Fruit fly (Drosophila melanogaster): Measurements from ENCODE around the gene CG13607.

CG13607 gene

DNA sequence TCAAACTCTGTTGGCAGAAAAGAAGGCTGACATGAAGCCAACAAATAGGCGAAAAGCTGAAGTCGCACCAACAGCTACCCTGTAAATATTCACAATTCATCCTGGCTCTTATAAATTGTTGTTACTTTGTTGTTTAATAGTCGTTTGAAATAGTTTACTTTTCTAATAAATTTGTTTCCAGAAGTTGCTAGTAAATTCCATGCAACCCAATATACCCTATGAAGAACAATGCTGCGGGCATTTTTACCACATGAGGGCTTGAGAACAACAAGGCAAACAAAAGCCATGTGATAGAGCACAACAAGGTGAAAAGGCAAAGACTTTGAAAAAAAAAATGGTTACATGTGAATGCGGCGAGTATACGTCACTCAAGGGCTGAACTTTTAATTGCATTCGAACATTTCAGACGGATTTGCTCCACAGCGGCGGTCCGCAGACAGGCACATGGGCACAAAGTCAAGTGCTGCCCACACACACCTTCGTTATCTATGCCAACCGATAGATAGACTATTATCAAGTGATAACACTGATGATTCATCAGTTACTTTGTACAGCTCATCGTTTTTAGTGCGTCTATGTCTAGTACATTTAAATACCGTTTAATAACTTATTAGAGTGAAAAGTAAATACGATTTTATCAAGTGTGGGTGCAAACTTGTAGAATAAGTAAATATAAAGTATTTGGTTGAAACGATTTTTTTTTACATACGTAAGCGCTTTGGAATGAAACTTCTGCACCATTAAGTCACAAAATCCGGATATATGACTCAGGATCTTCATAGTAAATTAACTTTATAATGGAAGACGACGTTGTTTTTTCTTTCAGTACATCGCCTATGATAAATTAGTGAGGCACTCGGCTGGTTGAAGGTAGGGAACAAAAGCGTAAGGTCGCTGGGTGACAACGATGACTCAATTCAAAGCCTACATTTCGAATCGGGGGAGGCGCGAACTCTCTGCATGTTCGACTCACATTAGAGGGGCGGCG lies 16.8 kb downstream of the CG13607 start (continued):
- peak; percentile 94 for TF ChIP-seq row (GFP tag; IDR thresholded peaks at IDR 0.05)
- TF ChIP-seq CG11247 (GFP tag; IDR thresholded peaks at IDR 0.05), result peak; percentile 69
- peak; percentile 73 for TF ChIP-seq CG4730 (GFP tag; IDR thresholded peaks at IDR 0.05)
- TF ChIP-seq CG11398 (GFP tag; optimal IDR thresholded peaks at IDR 0.05), result peak; percentile 71
- no peak for TF ChIP-seq Trl (optimal IDR thresholded peaks at IDR 0.05)
- peak; percentile 65 for TF ChIP-seq Trl (GFP tag; optimal IDR thresholded peaks at IDR 0.05)
- peak; percentile 71 for TF ChIP-seq bcd (GFP tag; optimal IDR thresholded peaks at IDR 0.05)
- no peak for TF ChIP-seq Dfd (GFP tag; optimal IDR thresholded peaks at IDR 0.05)
- peak; percentile 41 for TF ChIP-seq BtbVII (GFP tag; optimal IDR thresholded peaks at IDR 0.05)
- TF ChIP-seq CG17328 (GFP tag; IDR thresholded peaks at IDR 0.05), result peak; percentile 74
- TF ChIP-seq H2.0 (GFP tag; IDR thresholded peaks at IDR 0.05), result peak; percentile 87
- peak; percentile 72 for TF ChIP-seq pnt (GFP tag; optimal IDR thresholded peaks at IDR 0.05)
- peak; percentile 79 for TF ChIP-seq PHDP (tag; optimal IDR thresholded peaks at IDR 0.05)
- TF ChIP-seq CG17829 (tag; optimal IDR thresholded peaks at IDR 0.05), result peak; percentile 73
- peak; percentile 87 for TF ChIP-seq lmd (GFP tag; IDR thresholded peaks at IDR 0.05)
- TF ChIP-seq CG15479 (GFP tag; optimal IDR thresholded peaks at IDR 0.05), result no peak
- TF ChIP-seq Ravus (GFP tag; IDR thresholded peaks at IDR 0.05), result peak; percentile 54; the same call in 1 of the 2 replicates
- no peak for TF ChIP-seq CG10543 (GFP tag; optimal IDR thresholded peaks at IDR 0.05)
- peak; percentile 58 for TF ChIP-seq lbe (GFP tag; optimal IDR thresholded peaks at IDR 0.05)
- TF ChIP-seq sim (GFP tag; IDR thresholded peaks at IDR 0.05), result 0 out of 2 replicates have a peak, but pooled peaks have one; percentile 54
- TF ChIP-seq CG11085 (GFP tag; IDR thresholded peaks at IDR 0.05), result peak; percentile 86
- peak; percentile 82 for TF ChIP-seq CG11695 (GFP tag; IDR thresholded peaks at IDR 0.05)
- peak; percentile 72 for TF ChIP-seq CG18619 (GFP tag; optimal IDR thresholded peaks at IDR 0.05)
- no peak for TF ChIP-seq CG1832 (GFP tag; optimal IDR thresholded peaks at IDR 0.05)
- no peak for TF ChIP-seq danr (GFP tag; IDR thresholded peaks at IDR 0.05)
- TF ChIP-seq Fer1 (GFP tag; optimal IDR thresholded peaks at IDR 0.05), result peak; percentile 69
- TF ChIP-seq pita (GFP tag; optimal IDR thresholded peaks at IDR 0.05), result no peak
- no peak for TF ChIP-seq usp (GFP tag; optimal IDR thresholded peaks at IDR 0.05)
- TF ChIP-seq CG3281 (GFP tag; optimal IDR thresholded peaks at IDR 0.05), result peak; percentile 67
- peak; percentile 69; the same call in 2 of the 4 replicates for TF ChIP-seq Gug (GFP tag; IDR thresholded peaks at IDR 0.05)
- TF ChIP-seq dpn (GFP tag; optimal IDR thresholded peaks at IDR 0.05), result peak; percentile 82 to 83
- TF ChIP-seq Ada2b (GFP tag; IDR thresholded peaks at IDR 0.05), result peak; percentile 89
- TF ChIP-seq Awh (GFP tag; IDR thresholded peaks at IDR 0.05), result peak; percentile 70; the same call in 1 of the 2 replicates
- TF ChIP-seq jigr1 (GFP tag; IDR thresholded peaks at IDR 0.05), result peak; percentile 52; the same call in 2 of the 3 replicates
- TF ChIP-seq CG7928 (GFP tag; optimal IDR thresholded peaks at IDR 0.05), result no peak
- peak; percentile 36 for TF ChIP-seq cato (GFP tag; optimal IDR thresholded peaks at IDR 0.05; ENCODE audit: borderline replicate concordance)
- no peak for TF ChIP-seq CG7271 (tag; optimal IDR thresholded peaks at IDR 0.05)
- peak; percentile 19 for TF ChIP-seq Spps (tag; optimal IDR thresholded peaks at IDR 0.05)
- peak; percentile 89 for TF ChIP-seq CG34422 (GFP tag; IDR thresholded peaks at IDR 0.05)
- TF ChIP-seq CHES-1-like (GFP tag; optimal IDR thresholded peaks at IDR 0.05), result peak; percentile 78
- TF ChIP-seq CG1603 (tag; optimal IDR thresholded peaks at IDR 0.05), result peak; percentile 76
- TF ChIP-seq CG10147 (GFP tag; optimal IDR thresholded peaks at IDR 0.05), result peak; percentile 54
- TF ChIP-seq Kr (GFP tag; optimal IDR thresholded peaks at IDR 0.05), result no peak
- peak; percentile 34 for TF ChIP-seq CG11723 (GFP tag; optimal IDR thresholded peaks at IDR 0.05)
- TF ChIP-seq Hr39 (optimal IDR thresholded peaks at IDR 0.05), result no peak
- TF ChIP-seq trem (tag; optimal IDR thresholded peaks at IDR 0.05), result peak; percentile 48
- peak; percentile 79 for TF ChIP-seq HHEX (GFP tag; optimal IDR thresholded peaks at IDR 0.05)
- peak; percentile 64 for TF ChIP-seq CG30403 (GFP tag; optimal IDR thresholded peaks at IDR 0.05)
- TF ChIP-seq CG2712 (tag; optimal IDR thresholded peaks at IDR 0.05), result peak; percentile 82
